Worm (Caenorhabditis elegans): ENCODE results near the gene fbxa-169.
A peak's percentile ranks its signal among the peaks of the same experiment; 100 is the strongest.

Gene fbxa-169

ce11 chrII:13636596-13636995, 11.7 kb upstream of the fbxa-169 start:
- TF ChIP-seq snpc-4 (tag; optimal IDR thresholded peaks at IDR 0.05) (no peak), nhr-23 (tag; optimal IDR thresholded peaks at IDR 0.05) (peak; percentile 29), nhr-43 (tag; optimal IDR thresholded peaks at IDR 0.05; ENCODE audit: poor library complexity, severe bottlenecking) (peak; percentile 78)

- TF ChIP-seq nhr-77 (tag; optimal IDR thresholded peaks at IDR 0.05) (no peak), ama-1 (optimal IDR thresholded peaks at IDR 0.05) (peak; percentile 27)
Observed at ce11 chrII:13637464-13637863, 10.9 kb upstream of the fbxa-169 start.

- TF ChIP-seq pqm-1 (tag; optimal IDR thresholded peaks at IDR 0.05): no peak
- peak; percentile 5 for TF ChIP-seq nhr-43 (tag; optimal IDR thresholded peaks at IDR 0.05; ENCODE audit: poor library complexity, severe bottlenecking)
Observed at ce11 chrII:13637941-13638489, 10.3 kb upstream of the fbxa-169 start, which contains the start of gene phdh-1. Gene phdh-1 (minus strand): TSS chrII:13638480.

DNA sequence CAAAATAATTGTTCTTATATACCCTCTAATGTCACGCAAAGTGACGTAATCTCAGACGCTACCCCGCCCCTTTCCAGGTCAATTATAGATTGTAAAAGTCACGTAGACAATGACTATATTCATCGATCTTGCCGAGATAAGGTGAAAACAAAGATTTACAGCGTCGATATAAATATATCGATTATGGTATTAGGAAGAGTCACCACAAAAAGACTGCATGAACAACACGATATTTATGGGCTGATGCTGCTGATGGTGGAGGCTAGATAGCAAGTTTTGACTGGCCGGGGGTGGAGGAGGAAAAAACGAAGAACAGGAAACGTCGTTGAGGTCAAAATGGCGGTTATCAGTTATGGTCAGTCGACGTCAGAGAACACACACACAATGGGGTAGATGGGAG, 9.8 kb upstream of the fbxa-169 start:
- TF ChIP-seq tbx-2 (tag; optimal IDR thresholded peaks at IDR 0.05) (no peak), nhr-23 (tag; optimal IDR thresholded peaks at IDR 0.05) (peak; percentile 89), aly-2 (tag; optimal IDR thresholded peaks at IDR 0.05) (no peak), eor-1 (tag; optimal IDR thresholded peaks at IDR 0.05) (no peak), lsy-12 (tag; optimal IDR thresholded peaks at IDR 0.05) (no peak), nhr-76 (tag; optimal IDR thresholded peaks at IDR 0.05) (no peak), elt-3 (tag; optimal IDR thresholded peaks at IDR 0.05) (peak in 1 of 3 experiments; percentile 5), nhr-237 (tag; optimal IDR thresholded peaks at IDR 0.05) (no peak), elt-1 (tag; optimal IDR thresholded peaks at IDR 0.05) (peak; percentile 97), ZK546.5 (tag; optimal IDR thresholded peaks at IDR 0.05) (no peak), ceh-9 (tag; optimal IDR thresholded peaks at IDR 0.05) (no peak), nhr-25 (tag; optimal IDR thresholded peaks at IDR 0.05) (peak; percentile 87), ceh-16 (tag; optimal IDR thresholded peaks at IDR 0.05) (no peak), ama-1 (optimal IDR thresholded peaks at IDR 0.05) (no peak), mdl-1 (tag; optimal IDR thresholded peaks at IDR 0.05) (no peak), daf-12 (tag; optimal IDR thresholded peaks at IDR 0.05) (no peak), nhr-43 (tag; optimal IDR thresholded peaks at IDR 0.05; ENCODE audit: poor library complexity, severe bottlenecking) (peak; percentile 54), lin-39 (tag; optimal IDR thresholded peaks at IDR 0.05) (no peak), lin-15B (tag; optimal IDR thresholded peaks at IDR 0.05) (no peak), elt-2 (tag; optimal IDR thresholded peaks at IDR 0.05) (peak; percentile 75), unc-62 (GFP tag; optimal IDR thresholded peaks at IDR 0.05) (no peak), egl-27 (tag; optimal IDR thresholded peaks at IDR 0.05) (no peak), pqm-1 (tag; optimal IDR thresholded peaks at IDR 0.05) (peak; percentile 76), jun-1 (tag; optimal IDR thresholded peaks at IDR 0.05) (no peak), ztf-4 (tag; optimal IDR thresholded peaks at IDR 0.05) (no peak), fkh-10 (GFP tag; optimal IDR thresholded peaks at IDR 0.05) (no peak), skn-1 (tag; optimal IDR thresholded peaks at IDR 0.05) (peak; percentile 17), nhr-77 (tag; optimal IDR thresholded peaks at IDR 0.05) (no peak), ztf-11 (tag; optimal IDR thresholded peaks at IDR 0.05) (no peak), egl-5 (tag; optimal IDR thresholded peaks at IDR 0.05) (no peak), mml-1 (tag; optimal IDR thresholded peaks at IDR 0.05) (no peak), sea-2 (GFP tag; optimal IDR thresholded peaks at IDR 0.05) (no peak), ceh-82 (tag; optimal IDR thresholded peaks at IDR 0.05) (no peak), R02D3.7 (tag; optimal IDR thresholded peaks at IDR 0.05) (no peak), fos-1 (tag; optimal IDR thresholded peaks at IDR 0.05) (no peak), unc-39 (tag; optimal IDR thresholded peaks at IDR 0.05) (no peak), fkh-2 (tag; optimal IDR thresholded peaks at IDR 0.05) (no peak), zag-1 (tag; optimal IDR thresholded peaks at IDR 0.05) (no peak), nfya-1 (tag; optimal IDR thresholded peaks at IDR 0.05; ENCODE audit: insufficient read depth) (peak; percentile 17), ceh-28 (tag; optimal IDR thresholded peaks at IDR 0.05) (peak; percentile 79), nhr-11 (tag; optimal IDR thresholded peaks at IDR 0.05) (no peak), nhr-28 (tag; optimal IDR thresholded peaks at IDR 0.05) (no peak), snpc-4 (tag; optimal IDR thresholded peaks at IDR 0.05) (no peak), hmg-11 (tag; optimal IDR thresholded peaks at IDR 0.05) (no peak), nhr-12 (tag; optimal IDR thresholded peaks at IDR 0.05) (no peak), pha-4 (tag; optimal IDR thresholded peaks at IDR 0.05) (no peak), nhr-67 (tag; optimal IDR thresholded peaks at IDR 0.05) (no peak)

Measured in whole organism, L3 larva.